Worm (Caenorhabditis elegans) whole organism, L3 larva: ENCODE results near the gene rpl-38.

ENCODE experiments used
- aly-2 ChIP-seq: fragments of 150-350 bp; optimal IDR thresholded peaks from 2 replicates; lab custom pipeline; 2014; ENCODE audit warnings: missing biosample characterization, missing genetic modification characterization
- ama-1 ChIP-seq: fragments of 150-350 bp; optimal IDR thresholded peaks from 2 replicates; lab custom pipeline; 2018
- ceh-28 ChIP-seq: fragments of 150-350 bp; optimal IDR thresholded peaks from 2 replicates; lab custom pipeline; 2014; ENCODE audit warnings: missing biosample characterization, missing genetic modification reagents, missing genetic modification characterization
- elt-1 ChIP-seq: fragments of 150-350 bp; optimal IDR thresholded peaks from 2 replicates; lab custom pipeline; 2014; ENCODE audit warnings: missing biosample characterization, missing genetic modification characterization
- elt-2 ChIP-seq: sonication (generic microtip); optimal IDR thresholded peaks from 2 replicates; lab custom pipeline; 2016; ENCODE audit warnings: missing genetic modification reagents, mild to moderate bottlenecking, missing genetic modification characterization, missing compliant biosample characterization
- elt-3 ChIP-seq, 3 experiments: fragments of 150-350 bp in 1 of 3; sonication (generic microtip) in 2 of 3; optimal IDR thresholded peaks; 2 replicates in 2 of 3; 4 replicates in 1 of 3; lab custom pipeline; 2014 to 2017; ENCODE audit warnings: missing biosample characterization in 3 of 3, missing genetic modification characterization in 3 of 3
- fkh-10 ChIP-seq: sonication (generic microtip); optimal IDR thresholded peaks from 2 replicates; lab custom pipeline; 2017; ENCODE audit warnings: missing biosample characterization, missing genetic modification reagents, missing genetic modification characterization
- hmg-11 ChIP-seq: sonication (generic microtip); optimal IDR thresholded peaks from 2 replicates; lab custom pipeline; 2016; ENCODE audit warnings: missing genetic modification characterization, missing compliant biosample characterization
- jun-1 ChIP-seq: fragments of 150-350 bp; optimal IDR thresholded peaks from 2 replicates; lab custom pipeline; 2014; ENCODE audit warnings: missing biosample characterization, missing genetic modification reagents, missing genetic modification characterization
- lin-15B ChIP-seq: fragments of 150-350 bp; optimal IDR thresholded peaks from 2 replicates; lab custom pipeline; 2014; ENCODE audit warnings: missing biosample characterization, missing genetic modification characterization
- lin-39 ChIP-seq: fragments of 150-350 bp; optimal IDR thresholded peaks from 2 replicates; lab custom pipeline; 2018; ENCODE audit warnings: missing biosample characterization, missing genetic modification reagents, missing genetic modification characterization
- mdl-1 ChIP-seq: fragments of 150-350 bp; optimal IDR thresholded peaks from 2 replicates; lab custom pipeline; 2014; ENCODE audit warnings: missing biosample characterization, missing genetic modification characterization
- mml-1 ChIP-seq: fragments of 150-350 bp; sonication (generic microtip); optimal IDR thresholded peaks from 3 replicates; lab custom pipeline; 2014; ENCODE audit warnings: missing biosample characterization, missing genetic modification characterization
- nfya-1 ChIP-seq: sonication (generic microtip); optimal IDR thresholded peaks from 2 replicates; lab custom pipeline; 2017; ENCODE audit warnings: missing genetic modification characterization, mild to moderate bottlenecking, missing compliant biosample characterization, antibody characterized with exemption, moderate library complexity; ENCODE audit not compliant: insufficient read depth
- nhr-237 ChIP-seq: fragments of 150-350 bp; optimal IDR thresholded peaks from 2 replicates; lab custom pipeline; 2014; ENCODE audit warnings: missing biosample characterization, missing genetic modification characterization
- nhr-25 ChIP-seq: sonication (generic microtip); optimal IDR thresholded peaks from 2 replicates; lab custom pipeline; 2017; ENCODE audit warnings: missing biosample characterization, missing genetic modification characterization
- nhr-43 ChIP-seq: sonication (generic microtip); optimal IDR thresholded peaks from 2 replicates; lab custom pipeline; 2016; ENCODE audit warnings: mild to moderate bottlenecking, missing genetic modification characterization, missing compliant biosample characterization; ENCODE audit not compliant: poor library complexity, severe bottlenecking
- pqm-1 ChIP-seq: fragments of 150-350 bp; optimal IDR thresholded peaks from 2 replicates; lab custom pipeline; 2017; ENCODE audit warnings: missing biosample characterization, missing genetic modification characterization, inconsistent platforms
- sea-2 ChIP-seq: fragments of 150-350 bp; sonication (generic microtip); optimal IDR thresholded peaks from 4 replicates; lab custom pipeline; 2014; ENCODE audit warnings: missing biosample characterization, missing genetic modification reagents, missing genetic modification characterization
- snpc-4 ChIP-seq: fragments of 150-350 bp; optimal IDR thresholded peaks from 2 replicates; lab custom pipeline; 2014; ENCODE audit warnings: missing biosample characterization, missing genetic modification characterization
- tbx-2 ChIP-seq: sonication (generic microtip); optimal IDR thresholded peaks from 2 replicates; lab custom pipeline; 2016; ENCODE audit warnings: mild to moderate bottlenecking, missing genetic modification characterization, missing compliant biosample characterization
- unc-39 ChIP-seq: sonication (generic microtip); optimal IDR thresholded peaks from 4 replicates; lab custom pipeline; 2017; ENCODE audit warnings: missing biosample characterization, missing genetic modification characterization
- unc-62 ChIP-seq: fragments of 150-350 bp; sonication (generic microtip); optimal IDR thresholded peaks from 4 replicates; lab custom pipeline; 2014; ENCODE audit warnings: missing biosample characterization, missing genetic modification reagents, missing genetic modification characterization
- ztf-11 ChIP-seq: fragments of 150-350 bp; optimal IDR thresholded peaks from 2 replicates; lab custom pipeline; 2014; ENCODE audit warnings: missing biosample characterization, missing genetic modification characterization

The rpl-38 gene

DNA sequence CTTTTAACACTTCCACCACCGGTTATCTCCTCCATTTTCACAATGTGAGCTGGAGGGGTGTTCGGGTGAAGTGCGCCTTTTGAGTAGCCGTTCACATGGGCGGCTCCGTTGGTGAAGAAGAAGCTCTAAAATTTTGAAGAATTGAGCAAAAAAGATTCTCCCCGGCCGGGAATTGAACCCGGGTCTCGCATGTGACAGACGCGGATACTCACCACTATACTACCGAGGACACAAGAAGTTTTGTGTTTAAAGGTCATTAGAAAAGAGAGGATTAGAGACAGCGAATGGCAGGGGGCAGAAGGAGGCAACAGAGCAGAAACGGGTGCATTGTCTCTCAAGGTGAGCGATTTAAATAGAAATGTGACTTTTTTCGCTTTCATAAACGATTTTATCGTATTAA lies 39.7 kb downstream of the rpl-38 start (continued):
- TF ChIP-seq elt-3 (tag; optimal IDR thresholded peaks at IDR 0.05; lab: Kevin White, UChicago) (no peak), lin-39 (tag; lab: Kevin White, UChicago) (peak; percentile 25)

DNA sequence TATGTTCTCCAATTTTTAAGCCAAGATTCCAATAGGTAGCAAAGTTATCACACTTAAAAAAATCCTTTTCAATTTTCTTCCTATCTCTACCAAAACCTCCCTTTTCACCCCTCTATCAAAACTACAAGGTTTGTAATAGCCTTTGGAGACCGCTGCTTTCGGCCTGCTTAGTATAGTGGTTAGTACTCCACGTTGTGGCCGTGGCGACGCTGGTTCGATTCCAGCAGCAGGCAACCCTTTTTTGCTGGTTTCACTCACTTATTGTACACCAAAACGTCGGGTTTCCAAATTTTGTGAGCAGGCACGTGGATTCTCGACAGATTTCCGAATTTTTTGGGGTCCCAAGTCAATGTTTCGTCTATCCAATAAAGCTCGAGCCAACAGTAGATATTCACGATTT lies 41.9 kb downstream of the rpl-38 start:
- TF ChIP-seq snpc-4 (tag; lab: Kevin White, UChicago) (no peak), nfya-1 (peak; percentile 38), fkh-10 (no peak), pqm-1 (peak; percentile 16), nhr-43 (peak; percentile 20), hmg-11 (tag; lab: Kevin White, UChicago) (peak; percentile 43), elt-2 (peak; percentile 6)

DNA sequence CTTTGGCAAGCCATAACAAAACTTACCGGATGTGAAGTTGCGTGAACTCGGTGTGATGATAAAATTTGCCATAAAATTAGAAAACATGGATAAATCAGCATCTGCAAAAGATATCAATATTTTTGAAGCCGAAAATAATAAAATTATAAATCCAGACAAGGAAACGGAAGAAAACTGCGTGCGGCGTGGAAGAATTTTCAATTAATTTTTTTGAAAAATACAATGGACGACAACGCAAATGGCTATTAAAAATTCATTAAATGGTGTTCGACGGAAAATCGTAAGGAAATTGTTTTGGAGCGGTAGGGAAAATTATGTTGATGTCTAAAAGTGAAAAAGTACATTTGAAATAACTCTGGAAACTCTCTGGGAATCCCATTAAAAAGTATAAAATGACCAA lies 47.1 kb downstream of the rpl-38 start, which contains the start of gene acr-18:
Gene acr-18, minus strand, starts transcription at position 101 of the 400 bp plus-strand sequence.
- TF ChIP-seq lin-15B (no peak), ceh-28 (tag; lab: Kevin White, UChicago) (no peak), sea-2 (GFP tag; lab: Kevin White, UChicago) (no peak), mdl-1 (tag; lab: Kevin White, UChicago) (no peak), elt-1 (tag; lab: Kevin White, UChicago) (no peak), aly-2 (tag; lab: Kevin White, UChicago) (no peak), ama-1 (no peak), tbx-2 (no peak), nhr-237 (tag; lab: Kevin White, UChicago) (no peak), nhr-25 (tag; lab: Kevin White, UChicago) (no peak)

DNA sequence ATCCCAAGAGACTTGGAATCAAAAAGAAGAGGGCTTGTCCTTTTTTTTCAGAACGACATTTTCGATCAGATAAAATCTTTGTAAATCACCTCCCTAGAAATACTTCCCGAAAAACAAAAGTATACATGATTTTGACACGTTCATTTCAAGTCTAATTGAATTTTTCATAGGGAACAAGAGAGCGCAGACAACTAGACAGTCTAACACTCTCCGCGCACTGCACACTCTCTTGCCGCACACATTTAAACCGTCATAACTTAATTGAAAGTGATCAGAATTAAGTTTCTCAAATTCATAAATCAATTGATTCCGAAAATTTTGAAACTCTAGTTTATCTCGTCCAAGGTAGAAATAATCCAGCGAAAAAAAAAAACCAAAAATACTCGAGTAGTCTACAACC lies 47.8 kb downstream of the rpl-38 start:
- TF ChIP-seq elt-1 (tag; lab: Kevin White, UChicago) (peak; percentile 0), unc-62 (GFP tag; lab: Kevin White, UChicago) (no peak), pqm-1 (no peak), ztf-11 (tag; lab: Kevin White, UChicago) (no peak), unc-39 (tag; lab: Kevin White, UChicago) (no peak), mml-1 (tag; lab: Kevin White, UChicago) (no peak), jun-1 (tag; lab: Kevin White, UChicago) (no peak)
- TF ChIP-seq, all 47 proteins: peak for 1
